Fruit fly (Drosophila melanogaster) whole organism, wandering third instar larva: Measurements from ENCODE around the gene MED27.

Source experiments
- Abd-B ChIP-seq: fragments of >200 bp; optimal IDR thresholded peaks from 2 replicates; lab custom pipeline; 2017; ENCODE audit warnings: missing biosample characterization, missing genetic modification characterization
- CG32264 ChIP-seq: fragments of 200-800 bp; sonication (Bioruptor generic); optimal IDR thresholded peaks from 2 replicates; lab custom pipeline; 2016; ENCODE audit warnings: missing biosample characterization, missing genetic modification characterization
- CG9705 ChIP-seq: fragments of 200-800 bp; sonication (Bioruptor generic); optimal IDR thresholded peaks from 2 replicates; lab custom pipeline; 2018; ENCODE audit warnings: missing biosample characterization, mild to moderate bottlenecking, missing genetic modification characterization
- CrebA ChIP-seq: fragments of 200-800 bp; sonication (Bioruptor generic); optimal IDR thresholded peaks from 2 replicates; lab custom pipeline; 2016; ENCODE audit warnings: missing biosample characterization, mild to moderate bottlenecking, missing genetic modification characterization, borderline replicate concordance
- Dfd ChIP-seq: fragments of >200 bp; optimal IDR thresholded peaks from 2 replicates; lab custom pipeline; 2017; ENCODE audit warnings: missing biosample characterization, missing genetic modification characterization
- Dif ChIP-seq: fragments of 200-275, 200-300 bp; sonication (Bioruptor generic); optimal IDR thresholded peaks from 2 replicates; lab custom pipeline; 2018; ENCODE audit warnings: missing biosample characterization, missing genetic modification characterization; ENCODE audit not compliant: partially characterized antibody
- GATAd ChIP-seq: sonication (Bioruptor generic); optimal IDR thresholded peaks from 2 replicates; lab custom pipeline; 2016; ENCODE audit warnings: missing biosample characterization, missing genetic modification characterization
- HLH106 ChIP-seq: fragments of 200-800 bp; optimal IDR thresholded peaks from 3 replicates; lab custom pipeline; 2019; ENCODE audit warnings: missing biosample characterization, mild to moderate bottlenecking, missing genetic modification characterization, moderate library complexity
- Hnf4 ChIP-seq: fragments of 200-800 bp; sonication (Bioruptor generic); optimal IDR thresholded peaks from 2 replicates; lab custom pipeline; 2016; ENCODE audit warnings: missing biosample characterization, mild to moderate bottlenecking, missing genetic modification characterization
- Hr78 ChIP-seq: fragments of >200 bp; optimal IDR thresholded peaks from 2 replicates; lab custom pipeline; 2017; ENCODE audit warnings: missing biosample characterization, missing genetic modification characterization
- Hr83 ChIP-seq: fragments of 200-300 bp; sonication (Bioruptor generic); optimal IDR thresholded peaks from 2 replicates; lab custom pipeline; 2016; ENCODE audit warnings: missing biosample characterization, mild to moderate bottlenecking, missing genetic modification characterization, moderate library complexity; ENCODE audit not compliant: poor library complexity, severe bottlenecking
- Jra ChIP-seq: sonication (Bioruptor generic); optimal IDR thresholded peaks from 2 replicates; lab custom pipeline; 2016; ENCODE audit warnings: missing biosample characterization, missing genetic modification characterization
- Mio ChIP-seq: sonication (Bioruptor generic); optimal IDR thresholded peaks from 2 replicates; lab custom pipeline; 2016; ENCODE audit warnings: missing biosample characterization, missing genetic modification characterization
- Myc ChIP-seq: fragments of >200 bp; optimal IDR thresholded peaks from 2 replicates; lab custom pipeline; 2017
- N ChIP-seq: fragments of >200 bp; optimal IDR thresholded peaks from 2 replicates; lab custom pipeline; 2018; ENCODE audit warnings: missing biosample characterization, missing external identifiers, missing genetic modification characterization
- OdsH ChIP-seq: fragments of 200-800 bp; sonication (Bioruptor generic); optimal IDR thresholded peaks from 2 replicates; lab custom pipeline; 2016; ENCODE audit warnings: missing biosample characterization, mild to moderate bottlenecking, missing genetic modification characterization
- Rel ChIP-seq, 2 experiments: fragments of 200-800 bp; sonication (Bioruptor generic) in 1 of 2; optimal IDR thresholded peaks; 2 replicates in 1 of 2; 3 replicates in 1 of 2; lab custom pipeline; 2016 to 2019; ENCODE audit warnings: mild to moderate bottlenecking in 2 of 2, missing biosample characterization in 2 of 2, missing genetic modification characterization in 2 of 2, moderate library complexity in 1 of 2
- Sp1 ChIP-seq: fragments of 200-800 bp; sonication (Bioruptor generic); optimal IDR thresholded peaks from 3 replicates; lab custom pipeline; 2019; ENCODE audit warnings: missing biosample characterization, mild to moderate bottlenecking, missing genetic modification characterization, moderate library complexity
- Vsx2 ChIP-seq: fragments of 200-300, 225-300 bp; sonication (Bioruptor generic); optimal IDR thresholded peaks from 2 replicates; lab custom pipeline; 2018; ENCODE audit warnings: missing biosample characterization, missing genetic modification characterization; ENCODE audit not compliant: partially characterized antibody
- br ChIP-seq: fragments of 200-800 bp; sonication (Bioruptor generic); optimal IDR thresholded peaks from 2 replicates; lab custom pipeline; 2016; ENCODE audit warnings: missing biosample characterization, missing genetic modification characterization
- brk ChIP-seq: fragments of 200-800 bp; sonication (Bioruptor generic); optimal IDR thresholded peaks from 2 replicates; lab custom pipeline; 2016; ENCODE audit warnings: missing biosample characterization, mild to moderate bottlenecking, missing genetic modification characterization
- dl ChIP-seq, 2 experiments: fragments of 175-275, 200-275 bp in 1 of 2; fragments of 200-275 bp in 1 of 2; sonication (Bioruptor generic); optimal IDR thresholded peaks; lab custom pipeline; 2018; ENCODE audit warnings: mild to moderate bottlenecking in 2 of 2, missing biosample characterization in 2 of 2, missing genetic modification characterization in 2 of 2, moderate library complexity in 2 of 2; ENCODE audit not compliant: partially characterized antibody in 2 of 2, insufficient read depth in 1 of 2
- dmrt93B ChIP-seq: fragments of 200-800 bp; sonication (Bioruptor generic); optimal IDR thresholded peaks from 2 replicates; lab custom pipeline; 2018; ENCODE audit warnings: missing biosample characterization, mild to moderate bottlenecking, missing genetic modification characterization
- dsf ChIP-seq: sonication (Bioruptor generic); optimal IDR thresholded peaks from 2 replicates; lab custom pipeline; 2016; ENCODE audit warnings: missing biosample characterization, missing genetic modification characterization, borderline replicate concordance
- ey ChIP-seq: fragments of 200-800 bp; sonication (Bioruptor generic); optimal IDR thresholded peaks from 2 replicates; lab custom pipeline; 2016; ENCODE audit warnings: missing biosample characterization, missing genetic modification characterization
- foxo ChIP-seq, 2 experiments: fragments of 200-800 bp; sonication (Bioruptor generic); optimal IDR thresholded peaks; 2 replicates in 1 of 2; 3 replicates in 1 of 2; lab custom pipeline; 2016 to 2017; ENCODE audit warnings: missing biosample characterization in 2 of 2, missing genetic modification characterization in 2 of 2
- fru ChIP-seq: fragments of 200-800 bp; sonication (Bioruptor generic); optimal IDR thresholded peaks from 3 replicates; lab custom pipeline; 2016; ENCODE audit warnings: missing biosample characterization, mild to moderate bottlenecking, missing genetic modification characterization
- h ChIP-seq: fragments of 200-800 bp; sonication (Bioruptor generic); optimal IDR thresholded peaks from 3 replicates; lab custom pipeline; 2016; ENCODE audit warnings: missing biosample characterization, mild to moderate bottlenecking, missing genetic modification characterization
- jim ChIP-seq: fragments of 175-275, 200-325 bp; sonication (Bioruptor generic); optimal IDR thresholded peaks from 2 replicates; lab custom pipeline; 2016; ENCODE audit warnings: missing biosample characterization, mild to moderate bottlenecking, missing genetic modification characterization
- lola ChIP-seq: fragments of >200 bp; optimal IDR thresholded peaks from 2 replicates; lab custom pipeline; 2017; ENCODE audit warnings: missing biosample characterization, missing genetic modification characterization
- pan ChIP-seq: fragments of >200 bp; optimal IDR thresholded peaks from 2 replicates; lab custom pipeline; 2017
- psq ChIP-seq: fragments of 200-800 bp; sonication (Bioruptor generic); optimal IDR thresholded peaks from 3 replicates; lab custom pipeline; 2017; ENCODE audit warnings: missing biosample characterization, mild to moderate bottlenecking, missing genetic modification characterization, moderate library complexity
- rgr ChIP-seq: fragments of 200-800 bp; sonication (Bioruptor generic); optimal IDR thresholded peaks from 3 replicates; lab custom pipeline; 2016; ENCODE audit warnings: missing biosample characterization, mild to moderate bottlenecking, missing genetic modification characterization
- sage ChIP-seq: fragments of 200-800 bp; sonication (Bioruptor generic); optimal IDR thresholded peaks from 2 replicates; lab custom pipeline; 2016; ENCODE audit warnings: missing biosample characterization, mild to moderate bottlenecking, missing genetic modification characterization
- sv ChIP-seq: fragments of 200-800 bp; sonication (Bioruptor generic); optimal IDR thresholded peaks from 3 replicates; lab custom pipeline; 2016; ENCODE audit warnings: missing biosample characterization, missing genetic modification characterization
- tai ChIP-seq: sonication (Bioruptor generic); optimal IDR thresholded peaks from 2 replicates; lab custom pipeline; 2016; ENCODE audit warnings: missing biosample characterization, missing genetic modification characterization
- usp ChIP-seq: fragments of >200 bp; optimal IDR thresholded peaks from 2 replicates; lab custom pipeline; 2017; ENCODE audit warnings: missing biosample characterization, missing genetic modification characterization
- woc ChIP-seq: sonication (Bioruptor generic); optimal IDR thresholded peaks from 2 replicates; lab custom pipeline; 2016; ENCODE audit warnings: missing biosample characterization, mild to moderate bottlenecking, missing genetic modification characterization

Gene MED27

dm6 chr3R:5621714-5622405 is 33.1 kb upstream of the MED27 start:
- TF ChIP-seq usp (no peak), Rel (GFP tag; optimal IDR thresholded peaks at IDR 0.05; lab: Kevin White, UChicago) (no peak), Rel (tag; optimal IDR thresholded peaks at IDR 0.05; lab: Kevin White, UChicago) (peak; percentile 15), Hnf4 (GFP tag; lab: Kevin White, UChicago) (no peak), Dfd (GFP tag; lab: Kevin White, UChicago) (no peak)

dm6 chr3R:5622406-5622752 is 32.6 kb upstream of the MED27 start:
- TF ChIP-seq N: no peak
- no peak for TF ChIP-seq Jra (GFP tag; lab: Kevin White, UChicago)
- no peak for TF ChIP-seq Dif (GFP tag; lab: Kevin White, UChicago)
- TF ChIP-seq dl (GFP tag; optimal IDR thresholded peaks at IDR 0.05; lab: Kevin White, UChicago; ENCODE audit: insufficient read depth in 1 of 2, partially characterized antibody in 2 of 2): no peak
- TF ChIP-seq ey (GFP tag; lab: Kevin White, UChicago): no peak
- TF ChIP-seq GATAd (GFP tag; lab: Kevin White, UChicago): no peak
- no peak for TF ChIP-seq Myc (lab: Kevin White, UChicago)
- no peak for TF ChIP-seq sage (GFP tag; lab: Kevin White, UChicago)
- no peak for TF ChIP-seq Hr83 (GFP tag; lab: Kevin White, UChicago)
- TF ChIP-seq dsf (GFP tag; lab: Kevin White, UChicago): no peak
- TF ChIP-seq sv (GFP tag; lab: Kevin White, UChicago): no peak
- no peak for TF ChIP-seq jim
- TF ChIP-seq usp: no peak
- no peak for TF ChIP-seq pan (lab: Kevin White, UChicago)
- no peak for TF ChIP-seq Hr78 (GFP tag; lab: Kevin White, UChicago)
- TF ChIP-seq Dfd (GFP tag; lab: Kevin White, UChicago): no peak
- TF ChIP-seq CG32264 (GFP tag; lab: Kevin White, UChicago): no peak
- no peak for TF ChIP-seq OdsH (GFP tag; lab: Kevin White, UChicago)
- TF ChIP-seq, all 38 proteins: peak for 0

DNA sequence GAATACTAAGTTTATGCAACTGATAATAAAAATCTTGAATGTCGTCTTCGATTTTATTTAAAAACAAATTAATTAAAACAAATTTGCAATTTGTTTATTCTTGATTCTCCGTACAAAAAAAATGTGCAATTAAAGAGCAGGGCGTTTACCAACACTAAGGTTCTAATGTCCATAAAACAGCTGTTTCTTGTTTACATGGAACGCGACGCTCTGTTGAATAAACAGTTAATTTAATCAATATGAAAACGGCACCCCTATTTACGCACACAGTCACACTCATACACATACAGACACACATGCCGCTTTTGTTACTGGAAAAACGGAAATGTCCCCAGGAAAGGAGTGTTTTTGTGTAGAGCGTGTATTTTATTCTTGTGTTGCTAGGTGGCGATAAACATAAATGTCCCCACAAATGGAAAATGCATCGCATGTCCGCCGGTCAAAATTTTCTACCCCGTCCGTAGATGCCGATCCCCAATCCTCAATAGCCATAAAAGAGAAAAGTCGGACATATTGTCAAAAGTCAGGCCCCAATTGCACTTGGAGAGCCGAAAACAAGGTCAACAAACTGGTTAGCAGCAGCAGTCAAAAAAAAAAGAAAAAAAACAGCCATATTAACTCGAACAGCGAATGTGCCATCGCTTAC is 31.8 kb upstream of the MED27 start:
- peak; percentile 14 for TF ChIP-seq sv (GFP tag; lab: Kevin White, UChicago)
- peak; percentile 62 for TF ChIP-seq CG32264 (GFP tag; lab: Kevin White, UChicago)
- peak; percentile 66 for TF ChIP-seq CG9705
- TF ChIP-seq Sp1: peak; percentile 70
- no peak for TF ChIP-seq Dfd (GFP tag; lab: Kevin White, UChicago)
- peak; percentile 41 for TF ChIP-seq dsf (GFP tag; lab: Kevin White, UChicago)
- peak; percentile 87 for TF ChIP-seq Jra (GFP tag; lab: Kevin White, UChicago)
- TF ChIP-seq jim: peak; percentile 75
- no peak for TF ChIP-seq Hr78 (GFP tag; lab: Kevin White, UChicago)
- TF ChIP-seq fru (GFP tag; lab: Kevin White, UChicago): peak; percentile 72
- TF ChIP-seq Vsx2 (GFP tag; lab: Kevin White, UChicago): no peak
- TF ChIP-seq OdsH (GFP tag; lab: Kevin White, UChicago): peak; percentile 79
- no peak for TF ChIP-seq Dif (GFP tag; lab: Kevin White, UChicago)
- peak; percentile 80 for TF ChIP-seq h (GFP tag; lab: Kevin White, UChicago)
- peak; percentile 33 for TF ChIP-seq ey (GFP tag; lab: Kevin White, UChicago)
- no peak for TF ChIP-seq Myc (lab: Kevin White, UChicago)
- peak; percentile 12 for TF ChIP-seq Mio
- no peak for TF ChIP-seq lola (GFP tag; lab: Kevin White, UChicago)
- no peak for TF ChIP-seq psq (GFP tag; lab: Kevin White, UChicago)
- TF ChIP-seq Abd-B (GFP tag; lab: Kevin White, UChicago): no peak
- peak; percentile 89 for TF ChIP-seq Hnf4 (GFP tag; lab: Kevin White, UChicago)
- TF ChIP-seq brk (GFP tag; lab: Kevin White, UChicago): peak; percentile 82
- no peak for TF ChIP-seq Rel (GFP tag; optimal IDR thresholded peaks at IDR 0.05; lab: Kevin White, UChicago)
- peak; percentile 25 for TF ChIP-seq Rel (tag; optimal IDR thresholded peaks at IDR 0.05; lab: Kevin White, UChicago)
- peak; percentile 71 for TF ChIP-seq br
- no peak for TF ChIP-seq tai (GFP tag; lab: Kevin White, UChicago)
- no peak for TF ChIP-seq usp
- peak; percentile 21 to 68 for TF ChIP-seq foxo (GFP tag; optimal IDR thresholded peaks at IDR 0.05; lab: Kevin White, UChicago)
- peak; percentile 84 for TF ChIP-seq rgr
- TF ChIP-seq GATAd (GFP tag; lab: Kevin White, UChicago): no peak
- TF ChIP-seq Hr83 (GFP tag; lab: Kevin White, UChicago): peak; percentile 97
- TF ChIP-seq dl (GFP tag; optimal IDR thresholded peaks at IDR 0.05; lab: Kevin White, UChicago; ENCODE audit: insufficient read depth in 1 of 2, partially characterized antibody in 2 of 2): no peak
- TF ChIP-seq woc (GFP tag; lab: Kevin White, UChicago): peak; percentile 36
- TF ChIP-seq pan (lab: Kevin White, UChicago): no peak
- TF ChIP-seq dmrt93B: peak; percentile 36
- no peak for TF ChIP-seq N
- no peak for TF ChIP-seq CrebA (GFP tag; lab: Kevin White, UChicago)
- peak; percentile 42 for TF ChIP-seq sage (GFP tag; lab: Kevin White, UChicago)
- TF ChIP-seq HLH106: peak; percentile 28
